Fruit fly (Drosophila melanogaster) whole organism, wandering third instar larva: ENCODE data around the gene fan.
"Not testable (repeated sequence)": the region's sequence is repeated elsewhere in the genome, so short reads cannot be mapped to it uniquely, and the experiment has no call there.

Experiments
- Abd-B ChIP-seq: fragments of >200 bp; optimal IDR thresholded peaks from 2 replicates; lab custom pipeline; 2017; ENCODE audit warnings: missing biosample characterization, missing genetic modification characterization
- CG32264 ChIP-seq: fragments of 200-800 bp; sonication (Bioruptor generic); optimal IDR thresholded peaks from 2 replicates; lab custom pipeline; 2016; ENCODE audit warnings: missing biosample characterization, missing genetic modification characterization
- CG9705 ChIP-seq: fragments of 200-800 bp; sonication (Bioruptor generic); optimal IDR thresholded peaks from 2 replicates; lab custom pipeline; 2018; ENCODE audit warnings: missing biosample characterization, mild to moderate bottlenecking, missing genetic modification characterization
- CrebA ChIP-seq: fragments of 200-800 bp; sonication (Bioruptor generic); optimal IDR thresholded peaks from 2 replicates; lab custom pipeline; 2016; ENCODE audit warnings: missing biosample characterization, mild to moderate bottlenecking, missing genetic modification characterization, borderline replicate concordance
- Dif ChIP-seq: fragments of 200-275, 200-300 bp; sonication (Bioruptor generic); optimal IDR thresholded peaks from 2 replicates; lab custom pipeline; 2018; ENCODE audit warnings: missing biosample characterization, missing genetic modification characterization; ENCODE audit not compliant: partially characterized antibody
- GATAd ChIP-seq: sonication (Bioruptor generic); optimal IDR thresholded peaks from 2 replicates; lab custom pipeline; 2016; ENCODE audit warnings: missing biosample characterization, missing genetic modification characterization
- HLH106 ChIP-seq: fragments of 200-800 bp; optimal IDR thresholded peaks from 3 replicates; lab custom pipeline; 2019; ENCODE audit warnings: missing biosample characterization, mild to moderate bottlenecking, missing genetic modification characterization, moderate library complexity
- Hnf4 ChIP-seq: fragments of 200-800 bp; sonication (Bioruptor generic); optimal IDR thresholded peaks from 2 replicates; lab custom pipeline; 2016; ENCODE audit warnings: missing biosample characterization, mild to moderate bottlenecking, missing genetic modification characterization
- Hr78 ChIP-seq: fragments of >200 bp; optimal IDR thresholded peaks from 2 replicates; lab custom pipeline; 2017; ENCODE audit warnings: missing biosample characterization, missing genetic modification characterization
- Hr83 ChIP-seq: fragments of 200-300 bp; sonication (Bioruptor generic); optimal IDR thresholded peaks from 2 replicates; lab custom pipeline; 2016; ENCODE audit warnings: missing biosample characterization, mild to moderate bottlenecking, missing genetic modification characterization, moderate library complexity; ENCODE audit not compliant: poor library complexity, severe bottlenecking
- Mio ChIP-seq: sonication (Bioruptor generic); optimal IDR thresholded peaks from 2 replicates; lab custom pipeline; 2016; ENCODE audit warnings: missing biosample characterization, missing genetic modification characterization
- Myc ChIP-seq: fragments of >200 bp; optimal IDR thresholded peaks from 2 replicates; lab custom pipeline; 2017
- N ChIP-seq: fragments of >200 bp; optimal IDR thresholded peaks from 2 replicates; lab custom pipeline; 2018; ENCODE audit warnings: missing biosample characterization, missing external identifiers, missing genetic modification characterization
- OdsH ChIP-seq: fragments of 200-800 bp; sonication (Bioruptor generic); optimal IDR thresholded peaks from 2 replicates; lab custom pipeline; 2016; ENCODE audit warnings: missing biosample characterization, mild to moderate bottlenecking, missing genetic modification characterization
- Rel ChIP-seq, 2 experiments: fragments of 200-800 bp; sonication (Bioruptor generic) in 1 of 2; optimal IDR thresholded peaks; 2 replicates in 1 of 2; 3 replicates in 1 of 2; lab custom pipeline; 2016 to 2019; ENCODE audit warnings: mild to moderate bottlenecking in 2 of 2, missing biosample characterization in 2 of 2, missing genetic modification characterization in 2 of 2, moderate library complexity in 1 of 2
- Sp1 ChIP-seq: fragments of 200-800 bp; sonication (Bioruptor generic); optimal IDR thresholded peaks from 3 replicates; lab custom pipeline; 2019; ENCODE audit warnings: missing biosample characterization, mild to moderate bottlenecking, missing genetic modification characterization, moderate library complexity
- Vsx2 ChIP-seq: fragments of 200-300, 225-300 bp; sonication (Bioruptor generic); optimal IDR thresholded peaks from 2 replicates; lab custom pipeline; 2018; ENCODE audit warnings: missing biosample characterization, missing genetic modification characterization; ENCODE audit not compliant: partially characterized antibody
- br ChIP-seq: fragments of 200-800 bp; sonication (Bioruptor generic); optimal IDR thresholded peaks from 2 replicates; lab custom pipeline; 2016; ENCODE audit warnings: missing biosample characterization, missing genetic modification characterization
- dmrt93B ChIP-seq: fragments of 200-800 bp; sonication (Bioruptor generic); optimal IDR thresholded peaks from 2 replicates; lab custom pipeline; 2018; ENCODE audit warnings: missing biosample characterization, mild to moderate bottlenecking, missing genetic modification characterization
- dsf ChIP-seq: sonication (Bioruptor generic); optimal IDR thresholded peaks from 2 replicates; lab custom pipeline; 2016; ENCODE audit warnings: missing biosample characterization, missing genetic modification characterization, borderline replicate concordance
- ey ChIP-seq: fragments of 200-800 bp; sonication (Bioruptor generic); optimal IDR thresholded peaks from 2 replicates; lab custom pipeline; 2016; ENCODE audit warnings: missing biosample characterization, missing genetic modification characterization
- foxo ChIP-seq, 2 experiments: fragments of 200-800 bp; sonication (Bioruptor generic); optimal IDR thresholded peaks; 2 replicates in 1 of 2; 3 replicates in 1 of 2; lab custom pipeline; 2016 to 2017; ENCODE audit warnings: missing biosample characterization in 2 of 2, missing genetic modification characterization in 2 of 2
- fru ChIP-seq: fragments of 200-800 bp; sonication (Bioruptor generic); optimal IDR thresholded peaks from 3 replicates; lab custom pipeline; 2016; ENCODE audit warnings: missing biosample characterization, mild to moderate bottlenecking, missing genetic modification characterization
- h ChIP-seq: fragments of 200-800 bp; sonication (Bioruptor generic); optimal IDR thresholded peaks from 3 replicates; lab custom pipeline; 2016; ENCODE audit warnings: missing biosample characterization, mild to moderate bottlenecking, missing genetic modification characterization
- jim ChIP-seq: fragments of 175-275, 200-325 bp; sonication (Bioruptor generic); optimal IDR thresholded peaks from 2 replicates; lab custom pipeline; 2016; ENCODE audit warnings: missing biosample characterization, mild to moderate bottlenecking, missing genetic modification characterization
- lola ChIP-seq: fragments of >200 bp; optimal IDR thresholded peaks from 2 replicates; lab custom pipeline; 2017; ENCODE audit warnings: missing biosample characterization, missing genetic modification characterization
- pan ChIP-seq: fragments of >200 bp; optimal IDR thresholded peaks from 2 replicates; lab custom pipeline; 2017
- psq ChIP-seq: fragments of 200-800 bp; sonication (Bioruptor generic); optimal IDR thresholded peaks from 3 replicates; lab custom pipeline; 2017; ENCODE audit warnings: missing biosample characterization, mild to moderate bottlenecking, missing genetic modification characterization, moderate library complexity
- rgr ChIP-seq: fragments of 200-800 bp; sonication (Bioruptor generic); optimal IDR thresholded peaks from 3 replicates; lab custom pipeline; 2016; ENCODE audit warnings: missing biosample characterization, mild to moderate bottlenecking, missing genetic modification characterization
- sage ChIP-seq: fragments of 200-800 bp; sonication (Bioruptor generic); optimal IDR thresholded peaks from 2 replicates; lab custom pipeline; 2016; ENCODE audit warnings: missing biosample characterization, mild to moderate bottlenecking, missing genetic modification characterization
- sv ChIP-seq: fragments of 200-800 bp; sonication (Bioruptor generic); optimal IDR thresholded peaks from 3 replicates; lab custom pipeline; 2016; ENCODE audit warnings: missing biosample characterization, missing genetic modification characterization
- woc ChIP-seq: sonication (Bioruptor generic); optimal IDR thresholded peaks from 2 replicates; lab custom pipeline; 2016; ENCODE audit warnings: missing biosample characterization, mild to moderate bottlenecking, missing genetic modification characterization

Gene fan

DNA sequence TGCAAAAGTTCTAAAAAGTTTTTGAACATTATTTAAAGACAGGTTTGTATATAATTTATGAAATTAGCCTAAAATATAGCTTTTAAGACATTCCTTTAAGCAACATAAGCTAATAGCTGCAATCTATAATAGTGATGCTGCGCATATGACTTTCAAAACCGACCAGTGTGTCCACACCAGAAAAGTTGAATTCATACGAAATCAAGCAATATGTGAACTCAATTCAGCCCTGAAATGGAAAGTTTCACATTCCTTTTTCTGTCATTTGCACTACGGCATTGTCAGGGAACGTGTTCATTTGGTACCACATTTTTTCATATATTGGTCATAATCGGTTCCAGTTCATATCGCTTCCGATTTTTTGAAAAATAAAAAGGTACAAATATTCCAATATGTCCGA lies at the start of gene fan:
TSS of gene fan (plus strand) at position 247 of the 400 bp plus-strand sequence.
- TF ChIP-seq ey (no peak), sv (GFP tag; lab: Kevin White, UChicago) (no peak), Hr78 (GFP tag; lab: Kevin White, UChicago) (no peak), lola (GFP tag; lab: Kevin White, UChicago) (no peak)

DNA sequence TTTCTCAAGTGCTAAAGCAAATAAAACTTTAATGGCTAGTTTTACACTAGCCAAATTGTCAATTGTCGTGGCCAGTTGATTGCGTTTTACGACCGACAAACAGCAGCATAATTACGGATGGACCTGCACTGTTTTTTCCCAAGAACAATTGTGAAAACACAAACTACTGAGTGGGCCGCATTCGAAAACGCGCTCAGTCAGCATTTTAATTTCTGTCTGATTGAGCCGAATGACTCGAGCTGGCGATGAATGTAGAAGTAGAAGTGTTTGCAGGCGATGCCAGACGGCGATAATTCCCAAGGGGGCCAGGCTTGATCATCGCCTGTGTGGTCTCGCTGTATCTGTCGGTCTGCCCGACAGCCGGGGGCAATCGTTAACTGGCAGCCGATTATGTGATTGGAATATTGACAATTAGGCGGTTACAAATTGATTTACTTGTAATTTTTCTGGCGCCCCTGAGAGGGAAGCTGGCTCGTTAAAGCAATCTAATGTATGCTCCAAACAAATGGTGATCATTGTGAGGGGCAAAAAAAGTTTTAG lies 49.2 kb upstream of the fan start:
- TF ChIP-seq br (GFP tag; lab: Kevin White, UChicago) = no peak
- TF ChIP-seq pan (lab: Kevin White, UChicago) = no peak
- TF ChIP-seq Hr83 (GFP tag; lab: Kevin White, UChicago) = no peak
- no peak for TF ChIP-seq Vsx2 (GFP tag; lab: Kevin White, UChicago)
- TF ChIP-seq fru (GFP tag; lab: Kevin White, UChicago) = no peak
- TF ChIP-seq psq (GFP tag; lab: Kevin White, UChicago) = no peak
- TF ChIP-seq sv (GFP tag; lab: Kevin White, UChicago) = no peak
- no peak for TF ChIP-seq CG9705
- TF ChIP-seq CrebA = no peak
- TF ChIP-seq foxo (GFP tag; optimal IDR thresholded peaks at IDR 0.05; lab: Kevin White, UChicago) = no peak
- no peak for TF ChIP-seq woc (GFP tag; lab: Kevin White, UChicago)
- no peak for TF ChIP-seq dsf (GFP tag; lab: Kevin White, UChicago)
- TF ChIP-seq Hnf4 (GFP tag; lab: Kevin White, UChicago) = no peak
- no peak for TF ChIP-seq lola (GFP tag; lab: Kevin White, UChicago)
- no peak for TF ChIP-seq Abd-B (GFP tag; lab: Kevin White, UChicago)
- TF ChIP-seq, all 38 proteins: peak for 0

DNA sequence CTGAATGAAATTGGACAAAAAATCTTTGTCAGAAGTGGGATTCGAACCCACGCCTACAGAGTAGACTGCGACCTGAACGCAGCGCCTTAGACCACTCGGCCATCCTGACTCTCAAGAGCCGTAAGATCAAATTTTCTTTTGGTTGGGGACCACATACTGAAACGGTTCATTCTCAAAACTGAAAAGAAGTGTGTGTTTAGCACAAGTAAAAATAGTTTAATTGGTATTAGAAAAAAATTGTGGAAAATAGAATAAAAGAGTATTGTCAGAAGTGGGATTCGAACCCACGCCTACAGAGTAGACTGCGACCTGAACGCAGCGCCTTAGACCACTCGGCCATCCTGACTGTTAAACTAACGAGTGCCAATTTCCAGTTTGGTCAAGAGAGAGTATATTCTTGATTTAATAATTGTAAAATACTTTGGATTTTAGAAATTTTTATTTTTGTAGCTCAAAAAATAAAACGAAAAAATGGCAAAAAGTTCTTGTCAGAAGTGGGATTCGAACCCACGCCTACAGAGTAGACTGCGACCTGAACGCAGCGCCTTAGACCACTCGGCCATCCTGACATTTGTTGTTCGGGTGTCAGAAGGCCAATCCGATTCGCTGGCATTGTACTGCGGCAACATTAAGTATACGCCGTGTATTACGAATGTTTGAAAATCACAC lies 48.6 kb upstream of the fan start:
- TF ChIP-seq woc (GFP tag; lab: Kevin White, UChicago) (peak; percentile 11), Rel (tag; optimal IDR thresholded peaks at IDR 0.05; lab: Kevin White, UChicago) (peak; percentile 11), CrebA (peak; percentile 82)
- TF ChIP-seq Rel (GFP tag; optimal IDR thresholded peaks at IDR 0.05; lab: Kevin White, UChicago) = not testable (repeated sequence)

DNA sequence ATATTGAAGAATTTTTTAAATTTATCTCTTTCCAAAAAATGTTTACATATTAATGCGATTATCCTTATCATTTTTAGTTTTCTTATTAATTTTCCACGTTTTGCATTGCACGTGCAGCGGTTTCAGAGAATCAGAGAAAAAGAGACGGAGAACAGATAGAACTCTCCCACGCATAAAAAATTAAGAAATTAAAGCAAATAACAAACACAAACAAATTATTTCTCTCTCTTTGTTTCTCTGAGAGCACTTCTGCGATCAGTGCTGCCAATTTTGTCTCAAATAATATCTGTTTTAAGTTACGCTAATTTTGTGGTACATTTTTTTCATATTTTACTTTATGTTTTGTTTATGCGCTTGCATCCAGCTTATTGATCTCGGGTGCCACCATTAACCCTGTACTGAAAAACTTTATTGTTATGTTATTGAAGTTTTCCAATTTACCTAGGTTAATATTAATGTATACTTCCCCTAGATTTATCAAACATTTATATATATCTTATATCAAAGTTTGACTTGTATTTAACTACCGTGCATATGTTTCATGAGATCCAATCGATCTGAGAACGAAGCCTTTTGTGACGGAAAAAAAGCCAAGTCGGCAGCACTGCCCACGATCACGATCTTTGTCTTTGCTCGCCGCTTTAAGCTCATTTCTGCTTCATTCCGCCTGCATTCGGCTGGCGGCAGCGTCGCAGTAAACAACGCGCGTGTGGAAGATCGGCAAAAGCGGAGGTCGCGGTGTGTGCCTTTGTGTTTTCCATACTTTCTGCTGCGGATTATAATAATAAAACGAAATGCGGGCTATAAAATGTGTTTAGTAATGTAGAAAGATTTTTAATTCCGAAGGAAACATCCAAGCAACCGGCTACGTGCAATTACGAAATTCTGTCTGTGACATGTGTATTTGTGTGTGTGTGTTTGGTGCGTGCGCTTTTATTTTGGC lies 45.4 kb upstream of the fan start, which contains the start of gene Sarm:
TSS of gene Sarm (plus strand) at position 661 of the 943 bp plus-strand sequence.
- TF ChIP-seq sage (GFP tag; lab: Kevin White, UChicago) (peak; percentile 16), pan (lab: Kevin White, UChicago) (no peak), Vsx2 (GFP tag; lab: Kevin White, UChicago) (peak; percentile 0), h (GFP tag; lab: Kevin White, UChicago) (peak; percentile 66), GATAd (GFP tag; lab: Kevin White, UChicago) (no peak), CG9705 (peak; percentile 50), foxo (GFP tag; optimal IDR thresholded peaks at IDR 0.05; lab: Kevin White, UChicago) (peak in 1 of 2 experiments; percentile 60), rgr (GFP tag; lab: Kevin White, UChicago) (peak; percentile 33), Hr78 (GFP tag; lab: Kevin White, UChicago) (no peak), Mio (GFP tag; lab: Kevin White, UChicago) (no peak), Myc (peak; percentile 98), jim (GFP tag; lab: Kevin White, UChicago) (peak; percentile 40), dmrt93B (GFP tag; lab: Kevin White, UChicago) (peak; percentile 58), fru (GFP tag; lab: Kevin White, UChicago) (peak; percentile 60), HLH106 (peak; percentile 68), woc (GFP tag; lab: Kevin White, UChicago) (peak; percentile 48), dsf (GFP tag; lab: Kevin White, UChicago) (peak; percentile 10), Rel (GFP tag; optimal IDR thresholded peaks at IDR 0.05; lab: Kevin White, UChicago) (no peak), Rel (tag; optimal IDR thresholded peaks at IDR 0.05; lab: Kevin White, UChicago) (peak; percentile 62), psq (GFP tag; lab: Kevin White, UChicago) (peak; percentile 64), CG32264 (GFP tag; lab: Kevin White, UChicago) (no peak), N (GFP tag; lab: Kevin White, UChicago) (no peak), OdsH (GFP tag; lab: Kevin White, UChicago) (peak; percentile 38), br (GFP tag; lab: Kevin White, UChicago) (peak; percentile 50), Sp1 (peak; percentile 77), Dif (GFP tag; lab: Kevin White, UChicago) (peak; percentile 56), sv (GFP tag; lab: Kevin White, UChicago) (no peak), ey (peak; percentile 49), Hr83 (GFP tag; lab: Kevin White, UChicago) (peak; percentile 50)
